Fruit fly (Drosophila melanogaster): ENCODE results near the gene CG4408.

CG4408 gene

dm6 chr3R:23355829-23356738, 7.3 kb downstream of the CG4408 start, which contains the start of the genes ATPsynCF6 and Sec13 (continued):
- TF ChIP-seq zf30C (GFP tag; optimal IDR thresholded peaks at IDR 0.05): no peak
- no peak for TF ChIP-seq Hmx (GFP tag; optimal IDR thresholded peaks at IDR 0.05)
- no peak for TF ChIP-seq az2 (GFP tag; optimal IDR thresholded peaks at IDR 0.05)
- TF ChIP-seq CG1792 (GFP tag; optimal IDR thresholded peaks at IDR 0.05): no peak
- TF ChIP-seq MESR4 (GFP tag; optimal IDR thresholded peaks at IDR 0.05): peak; percentile 88
- peak; percentile 33 for TF ChIP-seq cwo (GFP tag; optimal IDR thresholded peaks at IDR 0.05)
- TF ChIP-seq sqz (GFP tag; optimal IDR thresholded peaks at IDR 0.05): peak; percentile 58
- TF ChIP-seq otp (GFP tag; IDR thresholded peaks at IDR 0.05): no peak
- no peak for TF ChIP-seq Hey (tag; optimal IDR thresholded peaks at IDR 0.05)
- TF ChIP-seq CG12769 (tag; optimal IDR thresholded peaks at IDR 0.05): no peak
- no peak for TF ChIP-seq CG31388 (GFP tag; optimal IDR thresholded peaks at IDR 0.05)
- peak; percentile 31 for TF ChIP-seq dmrt99B (tag; optimal IDR thresholded peaks at IDR 0.05)
- no peak for TF ChIP-seq Lim3 (GFP tag; IDR thresholded peaks at IDR 0.05)
- TF ChIP-seq usp (GFP tag; optimal IDR thresholded peaks at IDR 0.05): no peak
- TF ChIP-seq CG12659 (GFP tag; optimal IDR thresholded peaks at IDR 0.05): peak; percentile 54
- peak; percentile 19 for TF ChIP-seq CG34376 (GFP tag; optimal IDR thresholded peaks at IDR 0.05)
- peak; percentile 66 for TF ChIP-seq Ada2b (GFP tag; IDR thresholded peaks at IDR 0.05)
- TF ChIP-seq hbn (GFP tag; IDR thresholded peaks at IDR 0.05; ENCODE audit: partially characterized antibody): peak; percentile 85
- peak; percentile 16 for TF ChIP-seq CG17802 (tag; optimal IDR thresholded peaks at IDR 0.05)
- TF ChIP-seq grn (GFP tag; optimal IDR thresholded peaks at IDR 0.05): no peak
- peak; percentile 3 for TF ChIP-seq Deaf1 (tag; optimal IDR thresholded peaks at IDR 0.05)
- TF ChIP-seq CG8388 (GFP tag; optimal IDR thresholded peaks at IDR 0.05): peak; percentile 32
- TF ChIP-seq CG11504 (tag; optimal IDR thresholded peaks at IDR 0.05): peak; percentile 70
- no peak for TF ChIP-seq CG2875 (GFP tag; optimal IDR thresholded peaks at IDR 0.05)
- TF ChIP-seq CG17568 (GFP tag; optimal IDR thresholded peaks at IDR 0.05): no peak
- no peak for TF ChIP-seq E2f2 (GFP tag; IDR thresholded peaks at IDR 0.05)
- no peak for TF ChIP-seq gt (GFP tag; IDR thresholded peaks at IDR 0.05)
- peak; percentile 37 for TF ChIP-seq CG15601 (tag; optimal IDR thresholded peaks at IDR 0.05)
- peak; percentile 1 for TF ChIP-seq mirr (GFP tag; optimal IDR thresholded peaks at IDR 0.05)
- TF ChIP-seq gem (tag; optimal IDR thresholded peaks at IDR 0.05): peak; percentile 71
- TF ChIP-seq ash1 (GFP tag; optimal IDR thresholded peaks at IDR 0.05): no peak
- TF ChIP-seq sc (optimal IDR thresholded peaks at IDR 0.05): no peak
- no peak for TF ChIP-seq sc (GFP tag; optimal IDR thresholded peaks at IDR 0.05)
- TF ChIP-seq pan (optimal IDR thresholded peaks at IDR 0.05): no peak
- peak in 1 of 2 experiments; percentile 74 for TF ChIP-seq pan (GFP tag; optimal IDR thresholded peaks at IDR 0.05 in 1 of 2, IDR thresholded peaks at IDR 0.05 in 1 of 2)
- no peak for TF ChIP-seq pnt (GFP tag; optimal IDR thresholded peaks at IDR 0.05)
- TF ChIP-seq CG13123 (GFP tag; optimal IDR thresholded peaks at IDR 0.05): no peak
- peak; percentile 65 for TF ChIP-seq tgo (GFP tag; IDR thresholded peaks at IDR 0.05)
- no peak for TF ChIP-seq peb (GFP tag; IDR thresholded peaks at IDR 0.05)
- TF ChIP-seq sima (GFP tag; optimal IDR thresholded peaks at IDR 0.05): no peak
- TF ChIP-seq crp (GFP tag; optimal IDR thresholded peaks at IDR 0.05): no peak
- TF ChIP-seq cad (GFP tag; optimal IDR thresholded peaks at IDR 0.05): no peak
- TF ChIP-seq Asciz (GFP tag; optimal IDR thresholded peaks at IDR 0.05): no peak
- TF ChIP-seq sens-2 (GFP tag; IDR thresholded peaks at IDR 0.05): no peak
- TF ChIP-seq CG14667 (GFP tag; IDR thresholded peaks at IDR 0.05): 0 out of 2 replicates have a peak, but pooled peaks have one; percentile 9
- TF ChIP-seq CG31365 (tag; optimal IDR thresholded peaks at IDR 0.05): no peak
- peak; percentile 55 for TF ChIP-seq CG15696 (tag; optimal IDR thresholded peaks at IDR 0.05)
- peak; percentile 32 for TF ChIP-seq CG9437 (GFP tag; optimal IDR thresholded peaks at IDR 0.05)
- peak; percentile 100 for TF ChIP-seq CG2712 (tag; optimal IDR thresholded peaks at IDR 0.05)

Data from whole organism, embryonic.